Worm (Caenorhabditis elegans) whole organism, L1 larva: Measurements from ENCODE around the gene acs-7.

ENCODE experiments used
- ceh-63 ChIP-seq: fragments of 200-800 bp; sonication (Bioruptor generic); optimal IDR thresholded peaks from 2 replicates; lab custom pipeline; 2018; ENCODE audit warnings: mild to moderate bottlenecking, missing genetic modification characterization, missing compliant biosample characterization
- unc-86 ChIP-seq: sonication (generic microtip); optimal IDR thresholded peaks from 2 replicates; lab custom pipeline; 2016; ENCODE audit warnings: missing genetic modification characterization, missing compliant biosample characterization

ce11 chrII:9284358-9285170 is 7.3 kb upstream of the acs-7 start:
- TF ChIP-seq unc-86 (no peak), ceh-63 (GFP tag; lab: Kevin White, UChicago) (no peak)
